Worm (Caenorhabditis elegans) whole organism, midembryonic: ENCODE measurements around the gene C03A3.1.

Source experiments
- flt-1 ChIP-seq: fragments of 200-800 bp; sonication (Bioruptor generic); IDR thresholded peaks from 2 replicates; pipeline ENCODE4 v1.3.6; 2022; ENCODE audit warnings: missing genetic modification characterization, missing compliant biosample characterization
- klf-2 ChIP-seq: fragments of 200-800 bp; sonication (Bioruptor generic); conservative IDR thresholded peaks from 2 replicates; pipeline ENCODE4 v1.3.6; 2022; ENCODE audit warnings: missing genetic modification reagents, missing genetic modification characterization, missing compliant biosample characterization
- med-1 ChIP-seq: sonication (generic microtip); optimal IDR thresholded peaks from 2 replicates; lab custom pipeline; 2017; ENCODE audit warnings: missing genetic modification characterization, mild to moderate bottlenecking, missing compliant biosample characterization, antibody characterized with exemption, missing genetic modification reagents; ENCODE audit not compliant: insufficient read depth
- ztf-23 ChIP-seq: fragments of 200-800 bp; sonication (Bioruptor generic); IDR thresholded peaks from 2 replicates; pipeline ENCODE4 v1.3.6; 2022; ENCODE audit warnings: missing genetic modification reagents, missing genetic modification characterization, missing compliant biosample characterization
- ztf-29 ChIP-seq: fragments of 200-800 bp; sonication (Bioruptor generic); IDR thresholded peaks from 2 replicates; pipeline ENCODE4 v1.3.6; 2022; ENCODE audit warnings: missing genetic modification reagents, missing genetic modification characterization, missing compliant biosample characterization

C03A3.1 gene

DNA sequence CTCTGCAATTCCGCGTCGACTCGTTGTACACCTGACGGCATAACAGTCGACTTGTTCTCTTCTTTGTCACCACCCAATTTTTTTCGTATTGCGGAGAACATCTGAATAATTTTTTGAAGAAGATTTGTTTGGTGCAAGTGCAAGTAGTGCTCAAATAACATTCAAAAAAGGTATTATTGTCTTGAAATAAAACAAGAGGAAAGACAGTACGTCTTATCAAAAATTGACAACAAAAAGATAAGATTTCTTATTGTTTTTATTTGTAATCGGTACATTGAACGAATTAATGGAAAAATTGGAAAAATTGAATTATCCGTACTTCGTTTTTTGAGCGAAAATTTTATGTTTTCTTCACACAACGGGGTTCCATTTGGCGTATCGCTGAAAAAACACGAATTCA lies 48.6 kb downstream of the C03A3.1 start, which contains the start of gene F08G12.1:
F08G12.1 (minus strand) TSS at position 101 of the 400 bp plus-strand sequence.
- no peak for TF ChIP-seq med-1 (GFP tag; lab: Kevin White, UChicago)
- TF ChIP-seq klf-2 (GFP tag; lab: Robert Waterston, UW): no peak
- TF ChIP-seq ztf-23 (GFP tag; lab: Robert Waterston, UW): no peak

DNA sequence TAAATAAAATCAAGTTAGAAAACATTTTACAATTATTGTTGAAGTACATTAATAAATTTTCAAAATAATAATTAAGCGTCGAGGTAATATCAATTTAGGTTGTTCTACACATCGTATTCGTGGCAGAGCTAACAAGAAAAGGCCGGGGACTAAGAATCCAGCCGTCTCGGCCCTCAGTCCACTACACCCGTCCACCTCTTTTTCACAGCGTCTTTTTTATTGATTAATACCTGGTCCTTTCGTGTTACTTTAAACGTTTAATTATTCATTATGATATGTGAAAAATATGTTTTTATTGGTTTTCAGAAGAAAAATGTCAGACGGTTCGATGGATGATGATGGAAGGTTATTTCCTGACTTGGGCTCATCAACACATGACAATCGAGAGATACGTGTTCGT lies 49.9 kb downstream of the C03A3.1 start, which contains the start of gene vhl-1:
vhl-1 (plus strand) TSS at position 301 of the 400 bp plus-strand sequence.
- TF ChIP-seq ztf-29 (GFP tag; lab: Robert Waterston, UW) (no peak), flt-1 (GFP tag; lab: Robert Waterston, UW) (no peak)
